Worm (Caenorhabditis elegans) whole organism, mixed stage, embryonic: Measurements from ENCODE around the gene Y39B6A.1.
A peak's percentile ranks its signal among the peaks of the same experiment; 100 is the strongest.

ENCODE experiments used
- M03D4.4 ChIP-seq: sonication (generic microtip); optimal IDR thresholded peaks from 2 replicates; lab custom pipeline; 2017; ENCODE audit warnings: mild to moderate bottlenecking, missing genetic modification characterization, missing compliant biosample characterization
- bed-3 ChIP-seq: fragments of 200-800 bp; sonication (Bioruptor generic); optimal IDR thresholded peaks from 3 replicates; lab custom pipeline; 2018; ENCODE audit warnings: mild to moderate bottlenecking, missing genetic modification characterization, moderate library complexity, missing compliant biosample characterization
- blmp-1 ChIP-seq: fragments of 150-350 bp; optimal IDR thresholded peaks from 2 replicates; lab custom pipeline; 2014; ENCODE audit warnings: missing biosample characterization, missing genetic modification characterization
- ceh-39 ChIP-seq: fragments of 150-350 bp; optimal IDR thresholded peaks from 2 replicates; lab custom pipeline; 2014; ENCODE audit warnings: missing biosample characterization, missing genetic modification characterization
- ceh-43 ChIP-seq: fragments of 200-800 bp; sonication (Bioruptor generic); optimal IDR thresholded peaks from 2 replicates; lab custom pipeline; 2018; ENCODE audit warnings: mild to moderate bottlenecking, missing genetic modification characterization, moderate library complexity, missing compliant biosample characterization
- ceh-83 ChIP-seq: fragments of 200-800 bp; sonication (Bioruptor generic); optimal IDR thresholded peaks from 2 replicates; lab custom pipeline; 2018; ENCODE audit warnings: mild to moderate bottlenecking, missing genetic modification characterization, missing compliant biosample characterization
- ces-1 ChIP-seq: fragments of 150-350 bp; optimal IDR thresholded peaks from 2 replicates; lab custom pipeline; 2014; ENCODE audit warnings: missing biosample characterization, missing genetic modification reagents, missing genetic modification characterization
- cnd-1 ChIP-seq: fragments of 200-800 bp; sonication (Bioruptor generic); optimal IDR thresholded peaks from 2 replicates; lab custom pipeline; 2018; ENCODE audit warnings: mild to moderate bottlenecking, missing genetic modification characterization, missing compliant biosample characterization
- drap-1 ChIP-seq: fragments of 200-800 bp; sonication (Bioruptor generic); optimal IDR thresholded peaks from 3 replicates; lab custom pipeline; 2018; ENCODE audit warnings: mild to moderate bottlenecking, missing genetic modification characterization, missing compliant biosample characterization
- elt-1 ChIP-seq: sonication (generic microtip); optimal IDR thresholded peaks from 2 replicates; lab custom pipeline; 2017; ENCODE audit warnings: missing genetic modification characterization, mild to moderate bottlenecking, missing compliant biosample characterization, antibody characterized with exemption, moderate library complexity, borderline replicate concordance; ENCODE audit not compliant: insufficient read depth
- elt-3 ChIP-seq: fragments of 150-350 bp; optimal IDR thresholded peaks from 2 replicates; lab custom pipeline; 2014; ENCODE audit warnings: missing biosample characterization, missing genetic modification characterization
- flh-1 ChIP-seq: fragments of 200-800 bp; sonication (Bioruptor generic); optimal IDR thresholded peaks from 2 replicates; lab custom pipeline; 2018; ENCODE audit warnings: mild to moderate bottlenecking, missing genetic modification characterization, moderate library complexity, missing compliant biosample characterization
- ham-2 ChIP-seq: fragments of 200-800 bp; sonication (Bioruptor generic); optimal IDR thresholded peaks from 2 replicates; lab custom pipeline; 2018; ENCODE audit warnings: mild to moderate bottlenecking, missing genetic modification characterization, missing compliant biosample characterization
- hlh-1 ChIP-seq: fragments of 150-350 bp; optimal IDR thresholded peaks from 2 replicates; lab custom pipeline; 2014; ENCODE audit warnings: missing biosample characterization, missing genetic modification reagents, missing genetic modification characterization
- lin-13 ChIP-seq: fragments of 150-350 bp; optimal IDR thresholded peaks from 2 replicates; lab custom pipeline; 2014; ENCODE audit warnings: missing biosample characterization, missing genetic modification characterization
- lin-32 ChIP-seq: fragments of 200-800 bp; sonication (Bioruptor generic); optimal IDR thresholded peaks from 2 replicates; lab custom pipeline; 2018; ENCODE audit warnings: mild to moderate bottlenecking, missing genetic modification characterization, missing compliant biosample characterization
- lsy-2 ChIP-seq: fragments of 150-350 bp; optimal IDR thresholded peaks from 2 replicates; lab custom pipeline; 2014; ENCODE audit warnings: missing biosample characterization, missing genetic modification characterization
- mab-5 ChIP-seq: fragments of 150-350 bp; optimal IDR thresholded peaks from 2 replicates; lab custom pipeline; 2014; ENCODE audit warnings: missing biosample characterization, missing genetic modification characterization
- mep-1 ChIP-seq: fragments of 150-350 bp; optimal IDR thresholded peaks from 2 replicates; lab custom pipeline; 2017; ENCODE audit warnings: missing biosample characterization, missing genetic modification reagents, missing genetic modification characterization, inconsistent platforms
- mls-2 ChIP-seq: sonication (generic microtip); optimal IDR thresholded peaks from 2 replicates; lab custom pipeline; 2016; ENCODE audit warnings: mild to moderate bottlenecking, missing genetic modification characterization, moderate library complexity, missing compliant biosample characterization
- nhr-12 ChIP-seq: fragments of 150-350 bp; optimal IDR thresholded peaks from 2 replicates; lab custom pipeline; 2014; ENCODE audit warnings: missing biosample characterization, missing genetic modification characterization
- nhr-2 ChIP-seq: fragments of 150-350 bp; optimal IDR thresholded peaks from 2 replicates; lab custom pipeline; 2014; ENCODE audit warnings: missing biosample characterization, missing genetic modification characterization
- nhr-237 ChIP-seq: fragments of 150-350 bp; optimal IDR thresholded peaks from 2 replicates; lab custom pipeline; 2014; ENCODE audit warnings: missing biosample characterization, missing genetic modification characterization
- nhr-76 ChIP-seq: sonication (generic microtip); optimal IDR thresholded peaks from 2 replicates; lab custom pipeline; 2017; ENCODE audit warnings: missing biosample characterization, missing genetic modification characterization
- sem-2 ChIP-seq: fragments of 200-800 bp; sonication (Bioruptor generic); optimal IDR thresholded peaks from 2 replicates; lab custom pipeline; 2018; ENCODE audit warnings: mild to moderate bottlenecking, missing genetic modification characterization, missing compliant biosample characterization
- snpc-4 ChIP-seq: fragments of 150-350 bp; optimal IDR thresholded peaks from 2 replicates; lab custom pipeline; 2014; ENCODE audit warnings: missing biosample characterization, missing genetic modification characterization
- sptf-1 ChIP-seq: sonication (generic microtip); optimal IDR thresholded peaks from 2 replicates; lab custom pipeline; 2017; ENCODE audit warnings: mild to moderate bottlenecking, missing genetic modification characterization, moderate library complexity, missing compliant biosample characterization
- tbx-8 ChIP-seq: fragments of 200-800 bp; sonication (Bioruptor generic); optimal IDR thresholded peaks from 2 replicates; lab custom pipeline; 2018; ENCODE audit warnings: mild to moderate bottlenecking, missing genetic modification characterization, moderate library complexity, missing compliant biosample characterization
- unc-39 ChIP-seq: fragments of 150-350 bp; optimal IDR thresholded peaks from 2 replicates; lab custom pipeline; 2014; ENCODE audit warnings: missing biosample characterization, missing genetic modification characterization
- unc-62 ChIP-seq: fragments of 150-350 bp; optimal IDR thresholded peaks from 2 replicates; lab custom pipeline; 2014; ENCODE audit warnings: missing biosample characterization, missing genetic modification reagents, missing genetic modification characterization
- zip-8 ChIP-seq: fragments of 150-350 bp; optimal IDR thresholded peaks from 2 replicates; lab custom pipeline; 2014; ENCODE audit warnings: missing biosample characterization, missing genetic modification characterization
- ztf-11 ChIP-seq: fragments of 150-350 bp; optimal IDR thresholded peaks from 2 replicates; lab custom pipeline; 2014; ENCODE audit warnings: missing biosample characterization, missing genetic modification characterization

Gene Y39B6A.1

ce11 chrV:19233469-19233868 is 30.1 kb upstream of the Y39B6A.1 start, which contains the start of gene fbxb-116:
fbxb-116 (plus strand) TSS chrV:19233769.
- TF ChIP-seq cnd-1 (no peak), mab-5 (tag; lab: Kevin White, UChicago) (no peak), hlh-1 (tag; lab: Kevin White, UChicago) (no peak), lin-32 (GFP tag; lab: Kevin White, UChicago) (no peak), sptf-1 (tag; lab: Kevin White, UChicago) (no peak), mls-2 (no peak), ham-2 (GFP tag; lab: Kevin White, UChicago) (no peak), nhr-76 (tag; lab: Kevin White, UChicago) (no peak), mep-1 (tag; lab: Kevin White, UChicago) (no peak), nhr-12 (tag; lab: Kevin White, UChicago) (no peak), nhr-2 (tag; lab: Kevin White, UChicago) (no peak), M03D4.4 (no peak), ceh-83 (GFP tag; lab: Kevin White, UChicago) (no peak), unc-62 (no peak), blmp-1 (tag; lab: Kevin White, UChicago) (no peak), bed-3 (GFP tag; lab: Kevin White, UChicago) (no peak)

ce11 chrV:19231167-19231566 is 27.8 kb upstream of the Y39B6A.1 start:
- TF ChIP-seq unc-39 (tag; lab: Kevin White, UChicago) (peak; percentile 3), lsy-2 (no peak), bed-3 (GFP tag; lab: Kevin White, UChicago) (no peak), ham-2 (GFP tag; lab: Kevin White, UChicago) (peak; percentile 51), snpc-4 (tag; lab: Kevin White, UChicago) (no peak)

DNA sequence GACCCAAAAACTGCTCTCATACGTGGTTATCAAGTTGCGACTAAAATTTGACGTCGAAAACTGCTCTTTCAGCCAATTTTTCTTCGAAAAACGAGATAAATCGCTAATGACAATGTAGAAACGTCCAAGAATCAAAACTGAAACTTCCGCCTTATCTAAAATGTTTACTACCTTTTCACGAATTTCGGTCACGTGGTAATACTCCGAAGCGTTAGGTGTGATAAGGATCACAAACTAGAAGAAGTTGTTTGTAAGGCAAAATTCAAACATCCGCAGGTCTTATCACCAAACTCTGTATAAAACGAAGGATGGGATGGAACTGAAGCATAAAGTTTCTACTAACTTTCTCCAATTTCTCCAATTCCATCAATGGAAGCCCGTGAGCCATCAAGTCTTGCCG is 27.0 kb upstream of the Y39B6A.1 start, which contains the start of gene sqst-3:
Gene sqst-3 (plus strand): TSS at position 370 of the 400 bp plus-strand sequence.
- TF ChIP-seq tbx-8 (GFP tag; lab: Kevin White, UChicago) (no peak), ceh-43 (GFP tag; lab: Kevin White, UChicago) (no peak), hlh-1 (tag; lab: Kevin White, UChicago) (no peak), nhr-2 (tag; lab: Kevin White, UChicago) (no peak), nhr-12 (tag; lab: Kevin White, UChicago) (no peak), drap-1 (GFP tag; lab: Kevin White, UChicago) (no peak), elt-3 (no peak), ztf-11 (tag; lab: Kevin White, UChicago) (no peak), unc-39 (tag; lab: Kevin White, UChicago) (no peak), sem-2 (GFP tag; lab: Kevin White, UChicago) (no peak), bed-3 (GFP tag; lab: Kevin White, UChicago) (no peak), zip-8 (tag; lab: Kevin White, UChicago) (no peak)

DNA sequence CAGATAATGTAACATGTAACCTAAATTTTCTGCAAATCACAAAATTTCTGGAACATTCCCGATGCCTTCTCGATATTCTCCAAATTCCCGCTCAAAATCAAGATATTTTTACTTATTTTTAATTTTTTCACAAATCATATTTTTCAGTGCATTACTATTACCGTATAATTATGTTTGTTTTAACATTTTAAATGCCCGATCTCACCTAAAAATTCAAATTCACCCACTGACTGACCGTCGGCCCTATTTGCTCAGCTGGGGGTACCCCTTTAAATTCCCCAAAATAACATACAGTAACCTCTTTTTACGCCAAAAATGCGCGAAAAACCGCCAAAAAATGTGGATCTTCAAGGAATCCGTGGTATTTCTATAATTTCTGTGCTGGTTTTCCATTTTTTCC is 14.3 kb upstream of the Y39B6A.1 start, which contains the start of gene oac-49:
Gene oac-49 (plus strand): TSS at position 301 of the 400 bp plus-strand sequence.
- no peak for TF ChIP-seq unc-39 (tag; lab: Kevin White, UChicago)
- TF ChIP-seq nhr-237 (tag; lab: Kevin White, UChicago), result no peak
- no peak for TF ChIP-seq unc-62
- no peak for TF ChIP-seq M03D4.4
- no peak for TF ChIP-seq mls-2
- no peak for TF ChIP-seq drap-1 (GFP tag; lab: Kevin White, UChicago)
- no peak for TF ChIP-seq nhr-12 (tag; lab: Kevin White, UChicago)
- TF ChIP-seq ces-1 (GFP tag; lab: Kevin White, UChicago), result no peak
- TF ChIP-seq snpc-4 (tag; lab: Kevin White, UChicago), result no peak
- TF ChIP-seq zip-8 (tag; lab: Kevin White, UChicago), result no peak
- no peak for TF ChIP-seq lin-32 (GFP tag; lab: Kevin White, UChicago)

ce11 chrV:19217104-19217503 is 13.7 kb upstream of the Y39B6A.1 start, which contains the start of gene srr-2:
srr-2 (minus strand) TSS chrV:19217176.
- no peak for TF ChIP-seq lin-32 (GFP tag; lab: Kevin White, UChicago)
- no peak for TF ChIP-seq nhr-12 (tag; lab: Kevin White, UChicago)
- TF ChIP-seq elt-1, result no peak
- no peak for TF ChIP-seq unc-39 (tag; lab: Kevin White, UChicago)
- no peak for TF ChIP-seq lin-13 (tag; lab: Kevin White, UChicago)
- TF ChIP-seq nhr-76 (tag; lab: Kevin White, UChicago), result no peak
- no peak for TF ChIP-seq tbx-8 (GFP tag; lab: Kevin White, UChicago)
- TF ChIP-seq ceh-39 (tag; lab: Kevin White, UChicago), result no peak
- no peak for TF ChIP-seq sptf-1 (tag; lab: Kevin White, UChicago)
- TF ChIP-seq ceh-83 (GFP tag; lab: Kevin White, UChicago), result no peak
- TF ChIP-seq lsy-2, result no peak
- no peak for TF ChIP-seq snpc-4 (tag; lab: Kevin White, UChicago)
- TF ChIP-seq ztf-11 (tag; lab: Kevin White, UChicago), result no peak
- no peak for TF ChIP-seq ham-2 (GFP tag; lab: Kevin White, UChicago)
- no peak for TF ChIP-seq flh-1
- TF ChIP-seq unc-62, result no peak
- no peak for TF ChIP-seq ceh-43 (GFP tag; lab: Kevin White, UChicago)
- TF ChIP-seq sem-2 (GFP tag; lab: Kevin White, UChicago), result no peak
